Fruit fly (Drosophila melanogaster) whole organism, wandering third instar larva: ENCODE data around the gene CG13408.

ENCODE experiments used
- Abd-B ChIP-seq: fragments of >200 bp; optimal IDR thresholded peaks from 2 replicates; lab custom pipeline; 2017; ENCODE audit warnings: missing biosample characterization, missing genetic modification characterization
- CG32264 ChIP-seq: fragments of 200-800 bp; sonication (Bioruptor generic); optimal IDR thresholded peaks from 2 replicates; lab custom pipeline; 2016; ENCODE audit warnings: missing biosample characterization, missing genetic modification characterization
- CrebA ChIP-seq: fragments of 200-800 bp; sonication (Bioruptor generic); optimal IDR thresholded peaks from 2 replicates; lab custom pipeline; 2016; ENCODE audit warnings: missing biosample characterization, mild to moderate bottlenecking, missing genetic modification characterization, borderline replicate concordance
- Dif ChIP-seq: fragments of 200-275, 200-300 bp; sonication (Bioruptor generic); optimal IDR thresholded peaks from 2 replicates; lab custom pipeline; 2018; ENCODE audit warnings: missing biosample characterization, missing genetic modification characterization; ENCODE audit not compliant: partially characterized antibody
- HLH106 ChIP-seq: fragments of 200-800 bp; optimal IDR thresholded peaks from 3 replicates; lab custom pipeline; 2019; ENCODE audit warnings: missing biosample characterization, mild to moderate bottlenecking, missing genetic modification characterization, moderate library complexity
- Hnf4 ChIP-seq: fragments of 200-800 bp; sonication (Bioruptor generic); optimal IDR thresholded peaks from 2 replicates; lab custom pipeline; 2016; ENCODE audit warnings: missing biosample characterization, mild to moderate bottlenecking, missing genetic modification characterization
- Hr78 ChIP-seq: fragments of >200 bp; optimal IDR thresholded peaks from 2 replicates; lab custom pipeline; 2017; ENCODE audit warnings: missing biosample characterization, missing genetic modification characterization
- Jra ChIP-seq: sonication (Bioruptor generic); optimal IDR thresholded peaks from 2 replicates; lab custom pipeline; 2016; ENCODE audit warnings: missing biosample characterization, missing genetic modification characterization
- Myc ChIP-seq: fragments of >200 bp; optimal IDR thresholded peaks from 2 replicates; lab custom pipeline; 2017
- N ChIP-seq: fragments of >200 bp; optimal IDR thresholded peaks from 2 replicates; lab custom pipeline; 2018; ENCODE audit warnings: missing biosample characterization, missing external identifiers, missing genetic modification characterization
- OdsH ChIP-seq: fragments of 200-800 bp; sonication (Bioruptor generic); optimal IDR thresholded peaks from 2 replicates; lab custom pipeline; 2016; ENCODE audit warnings: missing biosample characterization, mild to moderate bottlenecking, missing genetic modification characterization
- Rel ChIP-seq, 2 experiments: fragments of 200-800 bp; sonication (Bioruptor generic) in 1 of 2; optimal IDR thresholded peaks; 2 replicates in 1 of 2; 3 replicates in 1 of 2; lab custom pipeline; 2016 to 2019; ENCODE audit warnings: mild to moderate bottlenecking in 2 of 2, missing biosample characterization in 2 of 2, missing genetic modification characterization in 2 of 2, moderate library complexity in 1 of 2
- Sp1 ChIP-seq: fragments of 200-800 bp; sonication (Bioruptor generic); optimal IDR thresholded peaks from 3 replicates; lab custom pipeline; 2019; ENCODE audit warnings: missing biosample characterization, mild to moderate bottlenecking, missing genetic modification characterization, moderate library complexity
- Vsx2 ChIP-seq: fragments of 200-300, 225-300 bp; sonication (Bioruptor generic); optimal IDR thresholded peaks from 2 replicates; lab custom pipeline; 2018; ENCODE audit warnings: missing biosample characterization, missing genetic modification characterization; ENCODE audit not compliant: partially characterized antibody
- br ChIP-seq: fragments of 200-800 bp; sonication (Bioruptor generic); optimal IDR thresholded peaks from 2 replicates; lab custom pipeline; 2016; ENCODE audit warnings: missing biosample characterization, missing genetic modification characterization
- brk ChIP-seq: fragments of 200-800 bp; sonication (Bioruptor generic); optimal IDR thresholded peaks from 2 replicates; lab custom pipeline; 2016; ENCODE audit warnings: missing biosample characterization, mild to moderate bottlenecking, missing genetic modification characterization
- dl ChIP-seq, 2 experiments: fragments of 175-275, 200-275 bp in 1 of 2; fragments of 200-275 bp in 1 of 2; sonication (Bioruptor generic); optimal IDR thresholded peaks; lab custom pipeline; 2018; ENCODE audit warnings: mild to moderate bottlenecking in 2 of 2, missing biosample characterization in 2 of 2, missing genetic modification characterization in 2 of 2, moderate library complexity in 2 of 2; ENCODE audit not compliant: partially characterized antibody in 2 of 2, insufficient read depth in 1 of 2
- dsf ChIP-seq: sonication (Bioruptor generic); optimal IDR thresholded peaks from 2 replicates; lab custom pipeline; 2016; ENCODE audit warnings: missing biosample characterization, missing genetic modification characterization, borderline replicate concordance
- ey ChIP-seq: fragments of 200-800 bp; sonication (Bioruptor generic); optimal IDR thresholded peaks from 2 replicates; lab custom pipeline; 2016; ENCODE audit warnings: missing biosample characterization, missing genetic modification characterization
- foxo ChIP-seq, 2 experiments: fragments of 200-800 bp; sonication (Bioruptor generic); optimal IDR thresholded peaks; 2 replicates in 1 of 2; 3 replicates in 1 of 2; lab custom pipeline; 2016 to 2017; ENCODE audit warnings: missing biosample characterization in 2 of 2, missing genetic modification characterization in 2 of 2
- psq ChIP-seq: fragments of 200-800 bp; sonication (Bioruptor generic); optimal IDR thresholded peaks from 3 replicates; lab custom pipeline; 2017; ENCODE audit warnings: missing biosample characterization, mild to moderate bottlenecking, missing genetic modification characterization, moderate library complexity
- rgr ChIP-seq: fragments of 200-800 bp; sonication (Bioruptor generic); optimal IDR thresholded peaks from 3 replicates; lab custom pipeline; 2016; ENCODE audit warnings: missing biosample characterization, mild to moderate bottlenecking, missing genetic modification characterization
- sage ChIP-seq: fragments of 200-800 bp; sonication (Bioruptor generic); optimal IDR thresholded peaks from 2 replicates; lab custom pipeline; 2016; ENCODE audit warnings: missing biosample characterization, mild to moderate bottlenecking, missing genetic modification characterization
- sv ChIP-seq: fragments of 200-800 bp; sonication (Bioruptor generic); optimal IDR thresholded peaks from 3 replicates; lab custom pipeline; 2016; ENCODE audit warnings: missing biosample characterization, missing genetic modification characterization
- tai ChIP-seq: sonication (Bioruptor generic); optimal IDR thresholded peaks from 2 replicates; lab custom pipeline; 2016; ENCODE audit warnings: missing biosample characterization, missing genetic modification characterization
- usp ChIP-seq: fragments of >200 bp; optimal IDR thresholded peaks from 2 replicates; lab custom pipeline; 2017; ENCODE audit warnings: missing biosample characterization, missing genetic modification characterization
- woc ChIP-seq: sonication (Bioruptor generic); optimal IDR thresholded peaks from 2 replicates; lab custom pipeline; 2016; ENCODE audit warnings: missing biosample characterization, mild to moderate bottlenecking, missing genetic modification characterization

The CG13408 gene

DNA sequence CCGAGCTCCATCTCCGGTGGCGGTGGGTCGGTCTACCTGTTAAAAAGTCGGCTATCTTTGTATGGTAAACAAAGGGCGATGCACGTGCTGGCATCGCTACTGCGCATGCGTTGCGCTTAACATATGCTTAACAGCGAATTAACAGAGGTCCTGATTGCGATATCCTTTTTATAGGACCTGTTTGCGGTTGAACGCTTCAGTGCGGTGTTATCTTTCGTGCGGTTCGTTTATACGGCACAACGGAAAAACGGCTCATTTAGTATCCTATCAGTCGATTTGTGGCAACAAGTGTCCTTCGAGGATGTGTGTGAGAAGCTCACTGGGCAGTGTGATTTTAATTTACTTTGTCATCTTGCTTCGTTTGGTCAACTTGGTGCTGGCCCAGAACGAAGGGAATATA, at the start of gene CG13408:
Gene CG13408 (plus strand): TSS at position 222 of the 400 bp plus-strand sequence.
- TF ChIP-seq psq (GFP tag; lab: Kevin White, UChicago) (no peak), br (GFP tag; lab: Kevin White, UChicago) (no peak), Jra (GFP tag; lab: Kevin White, UChicago) (no peak), woc (GFP tag; lab: Kevin White, UChicago) (no peak), rgr (GFP tag; lab: Kevin White, UChicago) (no peak), usp (GFP tag; lab: Kevin White, UChicago) (no peak), sv (no peak), foxo (GFP tag; optimal IDR thresholded peaks at IDR 0.05; lab: Kevin White, UChicago) (no peak), Myc (no peak), tai (GFP tag; lab: Kevin White, UChicago) (no peak), Abd-B (GFP tag; lab: Kevin White, UChicago) (no peak)

DNA sequence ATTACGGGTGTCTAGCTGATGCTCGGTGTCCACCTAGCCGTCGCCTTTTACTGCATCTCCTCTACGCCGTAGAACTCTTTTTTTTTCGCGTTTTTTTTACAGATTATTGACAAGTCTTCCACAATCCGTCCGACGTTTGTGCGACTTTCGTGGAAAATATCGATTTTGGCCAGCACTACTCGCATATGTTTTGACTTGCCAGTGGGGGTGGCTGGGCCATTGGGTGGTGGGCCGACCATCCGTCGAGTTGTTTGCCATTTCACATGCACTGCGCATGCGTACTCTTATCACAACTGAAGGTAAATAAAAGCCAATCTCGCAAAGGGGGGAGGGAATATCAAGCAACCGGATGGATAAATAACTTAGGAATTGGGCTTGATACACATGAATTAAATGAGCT, 48.4 kb upstream of the CG13408 start, which contains the start of gene CG13409:
Gene CG13409 (minus strand): TSS at position 163 of the 400 bp plus-strand sequence.
- TF ChIP-seq tai (GFP tag; lab: Kevin White, UChicago) (no peak), Hr78 (GFP tag; lab: Kevin White, UChicago) (no peak), psq (GFP tag; lab: Kevin White, UChicago) (no peak), rgr (GFP tag; lab: Kevin White, UChicago) (no peak), N (no peak), brk (GFP tag; lab: Kevin White, UChicago) (no peak), dsf (no peak)
- TF ChIP-seq, all 38 proteins: peak for 0

DNA sequence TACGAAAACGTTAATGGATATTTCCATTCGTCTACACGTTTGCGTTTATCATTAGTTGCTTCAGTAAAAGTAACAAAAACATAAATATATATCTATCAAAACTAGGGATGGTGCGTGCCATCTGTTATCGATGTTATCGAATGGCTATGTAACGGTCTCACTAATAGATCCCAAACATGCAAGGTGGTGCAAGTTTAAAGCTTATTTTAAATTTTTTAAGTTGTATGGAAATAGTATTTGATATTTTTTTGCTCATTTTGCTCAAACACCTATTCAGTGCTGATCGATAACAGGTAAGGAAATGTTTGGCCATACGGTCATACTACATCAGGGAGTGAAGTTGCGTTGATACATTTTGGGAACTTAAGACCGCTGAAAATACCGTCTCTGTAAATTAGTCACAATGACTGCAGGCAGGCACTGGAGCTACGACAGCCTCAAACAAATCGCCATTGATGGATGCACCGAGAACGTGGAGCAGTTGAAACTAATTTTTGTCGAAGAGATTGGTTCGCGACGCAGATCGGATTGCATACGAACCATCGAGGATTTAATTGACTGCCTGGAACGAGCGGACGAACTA, 45.9 kb upstream of the CG13408 start, which contains the start of the genes CG45099, CG6015, pit and Fadd:
Gene CG45099 (minus strand): TSS at position 127 of the 583 bp plus-strand sequence.
Gene CG6015 (minus strand): TSS at position 127 of the 583 bp plus-strand sequence.
Gene pit (plus strand): TSS at position 139 of the 583 bp plus-strand sequence.
Gene Fadd (plus strand): TSS at position 296 of the 583 bp plus-strand sequence.
- TF ChIP-seq CG32264 (GFP tag; lab: Kevin White, UChicago) (peak; percentile 7), Jra (GFP tag; lab: Kevin White, UChicago) (no peak)

DNA sequence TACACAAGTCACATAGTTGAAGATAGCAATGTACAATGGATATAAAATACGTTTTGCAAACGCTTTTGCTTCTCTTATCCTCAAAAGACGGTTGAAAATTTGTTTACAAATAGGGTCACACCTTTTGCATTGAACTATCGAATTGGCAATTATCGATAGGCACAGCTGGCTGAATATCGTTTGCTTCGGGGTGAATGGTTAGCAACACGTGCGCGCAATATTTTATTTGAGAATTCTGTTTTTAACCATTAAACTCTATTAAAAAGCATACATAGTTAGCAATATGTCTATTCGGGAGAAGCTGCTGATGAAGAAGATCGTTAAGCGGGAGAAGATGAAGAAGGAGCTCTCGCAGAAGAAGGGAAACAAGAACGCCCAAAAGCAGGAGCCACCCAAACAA, 44.6 kb upstream of the CG13408 start:
- TF ChIP-seq Vsx2: no peak
- TF ChIP-seq Abd-B (GFP tag; lab: Kevin White, UChicago): no peak
- no peak for TF ChIP-seq Hr78 (GFP tag; lab: Kevin White, UChicago)
- TF ChIP-seq Hnf4 (GFP tag; lab: Kevin White, UChicago): no peak
- TF ChIP-seq sage (GFP tag; lab: Kevin White, UChicago): no peak
- TF ChIP-seq rgr (GFP tag; lab: Kevin White, UChicago): no peak
- no peak for TF ChIP-seq Rel (GFP tag; optimal IDR thresholded peaks at IDR 0.05; lab: Kevin White, UChicago)
- TF ChIP-seq Rel (tag; optimal IDR thresholded peaks at IDR 0.05; lab: Kevin White, UChicago): peak; percentile 56
- no peak for TF ChIP-seq Dif (GFP tag; lab: Kevin White, UChicago)
- TF ChIP-seq Myc: peak; percentile 52
- TF ChIP-seq Jra (GFP tag; lab: Kevin White, UChicago): no peak

DNA sequence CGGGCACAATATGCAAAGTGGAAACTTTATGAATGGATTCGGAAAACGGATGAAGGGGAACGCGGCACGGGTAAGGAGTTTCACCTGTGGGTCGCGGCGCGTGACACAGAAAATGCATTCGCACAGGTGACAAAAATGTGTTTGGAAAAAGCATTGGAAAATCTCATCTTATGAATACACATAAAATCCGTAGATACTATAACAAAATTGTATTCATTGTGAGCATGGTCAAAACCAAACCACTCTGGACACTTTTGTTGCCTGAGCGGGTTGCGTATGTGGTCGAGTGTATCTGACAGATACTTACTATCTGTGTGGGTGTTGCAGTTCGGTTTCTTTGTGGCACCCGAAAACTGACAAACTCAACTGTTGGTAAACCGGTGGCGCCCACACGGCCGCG, 40.7 kb upstream of the CG13408 start:
- no peak for TF ChIP-seq Dif (GFP tag; lab: Kevin White, UChicago)
- peak; percentile 10 for TF ChIP-seq Sp1 (GFP tag; lab: Kevin White, UChicago)
- TF ChIP-seq Rel (GFP tag; optimal IDR thresholded peaks at IDR 0.05; lab: Kevin White, UChicago): no peak
- no peak for TF ChIP-seq Rel (tag; optimal IDR thresholded peaks at IDR 0.05; lab: Kevin White, UChicago)
- peak; percentile 71 for TF ChIP-seq rgr (GFP tag; lab: Kevin White, UChicago)
- TF ChIP-seq OdsH (GFP tag; lab: Kevin White, UChicago): peak; percentile 61
- TF ChIP-seq usp (GFP tag; lab: Kevin White, UChicago): no peak
- no peak for TF ChIP-seq N
- no peak for TF ChIP-seq sage (GFP tag; lab: Kevin White, UChicago)
- TF ChIP-seq br (GFP tag; lab: Kevin White, UChicago): no peak
- TF ChIP-seq psq (GFP tag; lab: Kevin White, UChicago): peak; percentile 50
- TF ChIP-seq Myc: no peak
- peak; percentile 19 for TF ChIP-seq HLH106
- no peak for TF ChIP-seq brk (GFP tag; lab: Kevin White, UChicago)
- TF ChIP-seq dsf: no peak
- TF ChIP-seq woc (GFP tag; lab: Kevin White, UChicago): no peak
- TF ChIP-seq CrebA (GFP tag; lab: Kevin White, UChicago): no peak
- TF ChIP-seq dl (GFP tag; optimal IDR thresholded peaks at IDR 0.05; lab: Kevin White, UChicago; ENCODE audit: insufficient read depth in 1 of 2, partially characterized antibody in 2 of 2): no peak
- peak; percentile 62 for TF ChIP-seq ey (GFP tag; lab: Kevin White, UChicago)
